Worm (Caenorhabditis elegans): ENCODE data around the gene oac-55.

DNA sequence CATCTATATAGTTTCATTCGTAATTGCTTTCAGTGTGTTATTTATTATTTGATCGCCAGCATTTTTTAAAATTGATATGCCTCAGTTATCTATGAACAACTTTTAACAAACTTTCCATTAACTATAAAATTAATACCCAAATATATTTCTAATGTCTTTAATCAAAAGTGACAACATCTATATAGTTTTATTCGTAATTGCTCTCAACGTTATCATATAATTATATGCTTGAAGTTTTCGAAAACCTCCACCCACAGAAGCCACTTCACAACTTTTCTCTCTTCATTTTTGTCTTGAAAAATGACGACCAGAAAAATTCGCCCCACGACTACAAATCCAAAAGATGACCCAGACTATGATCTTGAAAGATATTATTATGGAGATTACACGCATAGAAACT lies 47.4 kb downstream of the oac-55 start, which contains the start of gene srw-6:
- TF ChIP-seq W03F9.2 (tag; optimal IDR thresholded peaks at IDR 0.05) (no peak), dao-5 (tag; optimal IDR thresholded peaks at IDR 0.05) (no peak)
